Fruit fly (Drosophila melanogaster) whole organism, embryonic: Measurements from ENCODE around the gene Hsp110.

Source experiments
- CG10147 ChIP-seq: fragments of 200-800 bp; sonication (Bioruptor generic); optimal IDR thresholded peaks from 2 replicates; lab custom pipeline; 2019; ENCODE audit warnings: missing biosample characterization, mild to moderate bottlenecking, missing genetic modification characterization, moderate library complexity
- CG10366 ChIP-seq: fragments of 200-800 bp; sonication (Bioruptor generic); IDR thresholded peaks from 2 replicates; pipeline ENCODE4 v1.3.6; 2022; ENCODE audit warnings: missing biosample characterization, missing genetic modification characterization
- CG10543 ChIP-seq: fragments of 200-800 bp; sonication (Bioruptor generic); optimal IDR thresholded peaks from 3 replicates; lab custom pipeline; 2017; ENCODE audit warnings: missing biosample characterization, mild to moderate bottlenecking, missing genetic modification characterization, moderate library complexity
- CG10654 ChIP-seq: fragments of 200-800 bp; sonication (Bioruptor generic); optimal IDR thresholded peaks from 2 replicates; lab custom pipeline; 2016; ENCODE audit warnings: missing biosample characterization, missing genetic modification characterization
- CG12299 ChIP-seq: fragments of 200-800 bp; sonication (Bioruptor generic); optimal IDR thresholded peaks from 2 replicates; lab custom pipeline; 2018; ENCODE audit warnings: missing biosample characterization, mild to moderate bottlenecking, missing genetic modification characterization
- CG12391 ChIP-seq: fragments of 200-800 bp; sonication (Bioruptor generic); optimal IDR thresholded peaks from 3 replicates; lab custom pipeline; 2018; ENCODE audit warnings: missing biosample characterization, mild to moderate bottlenecking, missing genetic modification characterization, moderate library complexity
- CG12744 ChIP-seq: fragments of 200-800 bp; sonication (Bioruptor generic); optimal IDR thresholded peaks from 2 replicates; lab custom pipeline; 2016; ENCODE audit warnings: missing biosample characterization, missing genetic modification characterization
- CG13424 ChIP-seq: fragments of 200-800 bp; sonication (Bioruptor generic); optimal IDR thresholded peaks from 2 replicates; lab custom pipeline; 2019; ENCODE audit warnings: missing biosample characterization, mild to moderate bottlenecking, missing genetic modification characterization, moderate library complexity
- CG13775 ChIP-seq: fragments of 200-800 bp; sonication (Bioruptor generic); optimal IDR thresholded peaks from 3 replicates; lab custom pipeline; 2017; ENCODE audit warnings: missing biosample characterization, mild to moderate bottlenecking, missing genetic modification characterization
- CG1529 ChIP-seq: fragments of 200-800 bp; sonication (Bioruptor generic); optimal IDR thresholded peaks from 3 replicates; lab custom pipeline; 2018; ENCODE audit warnings: missing biosample characterization, missing genetic modification characterization
- CG18764 ChIP-seq: fragments of 200-800 bp; sonication (Bioruptor generic); optimal IDR thresholded peaks from 3 replicates; lab custom pipeline; 2016; ENCODE audit warnings: missing biosample characterization, missing genetic modification characterization
- CG2202 ChIP-seq: fragments of 200-800 bp; sonication (Bioruptor generic); optimal IDR thresholded peaks from 2 replicates; lab custom pipeline; 2018; ENCODE audit warnings: missing biosample characterization, mild to moderate bottlenecking, missing genetic modification characterization
- CG30403 ChIP-seq: fragments of 200-800 bp; sonication (Bioruptor generic); optimal IDR thresholded peaks from 3 replicates; lab custom pipeline; 2016; ENCODE audit warnings: missing biosample characterization, missing genetic modification characterization
- CG3281 ChIP-seq: fragments of 200-800 bp; sonication (Bioruptor generic); optimal IDR thresholded peaks from 3 replicates; lab custom pipeline; 2017; ENCODE audit warnings: missing biosample characterization, mild to moderate bottlenecking, missing genetic modification characterization
- CG7839 ChIP-seq: fragments of 200-800 bp; sonication (Bioruptor generic); optimal IDR thresholded peaks from 3 replicates; lab custom pipeline; 2018; ENCODE audit warnings: missing biosample characterization, mild to moderate bottlenecking, missing genetic modification characterization, moderate library complexity
- CG8359 ChIP-seq: fragments of 200-800 bp; sonication (Bioruptor generic); optimal IDR thresholded peaks from 2 replicates; lab custom pipeline; 2017; ENCODE audit warnings: missing biosample characterization, mild to moderate bottlenecking, missing genetic modification characterization, borderline replicate concordance
- CG8944 ChIP-seq: fragments of 200-800 bp; sonication (Bioruptor generic); optimal IDR thresholded peaks from 3 replicates; lab custom pipeline; 2016; ENCODE audit warnings: missing biosample characterization, missing genetic modification characterization
- CG9609 ChIP-seq: fragments of 200-800 bp; sonication (Bioruptor generic); optimal IDR thresholded peaks from 3 replicates; lab custom pipeline; 2016; ENCODE audit warnings: missing biosample characterization, missing genetic modification characterization
- CoRest ChIP-seq: fragments of 200-800 bp; sonication (Bioruptor generic); optimal IDR thresholded peaks from 3 replicates; lab custom pipeline; 2018; ENCODE audit warnings: missing biosample characterization, mild to moderate bottlenecking, missing genetic modification characterization, moderate library complexity
- CrebB ChIP-seq: fragments of 200-800 bp; sonication (Bioruptor generic); optimal IDR thresholded peaks from 3 replicates; lab custom pipeline; 2018; ENCODE audit warnings: missing biosample characterization, mild to moderate bottlenecking, missing genetic modification characterization
- Doc3 ChIP-seq: fragments of 200-800 bp; sonication (Bioruptor generic); IDR thresholded peaks from 3 replicates; pipeline ENCODE4 v1.3.6; 2022; ENCODE audit warnings: missing biosample characterization, missing genetic modification characterization; ENCODE audit not compliant: partially characterized antibody
- Dref ChIP-seq: fragments of 200-800 bp; sonication (Bioruptor generic); IDR thresholded peaks from 2 replicates; pipeline ENCODE4 v1.3.6; 2022; ENCODE audit warnings: missing biosample characterization, missing genetic modification characterization
- Drgx ChIP-seq: fragments of 200-800 bp; sonication (Bioruptor generic); IDR thresholded peaks from 2 replicates; pipeline ENCODE4 v1.3.6; 2022; ENCODE audit warnings: missing biosample characterization, missing genetic modification characterization
- GATAe ChIP-seq: fragments of 200-800 bp; sonication (Bioruptor generic); conservative IDR thresholded peaks from 2 replicates; pipeline ENCODE4 v1.3.6; 2022; ENCODE audit warnings: missing biosample characterization, missing genetic modification characterization
- H15 ChIP-seq: fragments of 200-800 bp; sonication (Bioruptor generic); IDR thresholded peaks from 3 replicates; pipeline ENCODE4 v1.3.6; 2022; ENCODE audit warnings: missing biosample characterization, missing genetic modification characterization
- Hand ChIP-seq: fragments of 200-800 bp; sonication (Bioruptor generic); optimal IDR thresholded peaks from 2 replicates; lab custom pipeline; 2017; ENCODE audit warnings: mild to moderate bottlenecking, missing biosample characterization, missing genetic modification reagents, missing genetic modification characterization
- HmgZ ChIP-seq: fragments of 200-800 bp; sonication (Bioruptor generic); optimal IDR thresholded peaks from 2 replicates; lab custom pipeline; 2018; ENCODE audit warnings: missing biosample characterization, mild to moderate bottlenecking, missing genetic modification characterization
- Hr78 ChIP-seq, 2 experiments: fragments of 200-800 bp in 1 of 2; fragments of >200 bp in 1 of 2; sonication (Bioruptor generic) in 1 of 2; optimal IDR thresholded peaks; 2 replicates each; lab custom pipeline; 2017 to 2019; ENCODE audit warnings: missing biosample characterization in 2 of 2, missing genetic modification characterization in 2 of 2, mild to moderate bottlenecking in 1 of 2, moderate library complexity in 1 of 2
- Lhr ChIP-seq: fragments of 200-800 bp; sonication (Bioruptor generic); optimal IDR thresholded peaks from 3 replicates; lab custom pipeline; 2017; ENCODE audit warnings: mild to moderate bottlenecking, missing biosample characterization, missing genetic modification reagents, missing genetic modification characterization
- Oli ChIP-seq: fragments of 200-800 bp; sonication (Bioruptor generic); optimal IDR thresholded peaks from 2 replicates; lab custom pipeline; 2018; ENCODE audit warnings: missing biosample characterization, mild to moderate bottlenecking, missing genetic modification characterization, moderate library complexity
- Rfx ChIP-seq: fragments of 200-800 bp; sonication (Bioruptor generic); IDR thresholded peaks from 2 replicates; pipeline ENCODE4 v1.3.6; 2022; ENCODE audit warnings: missing biosample characterization, missing genetic modification characterization
- Side ChIP-seq: fragments of 200-800 bp; sonication (Bioruptor generic); optimal IDR thresholded peaks from 2 replicates; lab custom pipeline; 2016; ENCODE audit warnings: missing biosample characterization, missing genetic modification characterization
- al ChIP-seq: fragments of 200-800 bp; sonication (Bioruptor generic); IDR thresholded peaks from 2 replicates; pipeline ENCODE4 v1.3.6; 2022; ENCODE audit warnings: missing biosample characterization, missing genetic modification characterization
- bcd ChIP-seq: fragments of 200-800 bp; sonication (Bioruptor generic); optimal IDR thresholded peaks from 2 replicates; lab custom pipeline; 2017; ENCODE audit warnings: missing biosample characterization, mild to moderate bottlenecking, missing genetic modification characterization
- crol ChIP-seq: fragments of 200-800 bp; sonication (Bioruptor generic); IDR thresholded peaks from 2 replicates; pipeline ENCODE4 v1.3.6; 2022; ENCODE audit warnings: missing biosample characterization, missing genetic modification characterization
- ems ChIP-seq: fragments of 200-800 bp; sonication (Bioruptor generic); optimal IDR thresholded peaks from 3 replicates; lab custom pipeline; 2016; ENCODE audit warnings: missing biosample characterization, missing genetic modification characterization
- fu2 ChIP-seq: fragments of 200-800 bp; sonication (Bioruptor generic); optimal IDR thresholded peaks from 2 replicates; lab custom pipeline; 2016; ENCODE audit warnings: missing biosample characterization, missing genetic modification characterization
- gcm ChIP-seq: fragments of 200-800 bp; sonication (Bioruptor generic); optimal IDR thresholded peaks from 2 replicates; lab custom pipeline; 2019; ENCODE audit warnings: missing biosample characterization, mild to moderate bottlenecking, missing genetic modification characterization, moderate library complexity
- gem ChIP-seq: fragments of 200-800 bp; sonication (Bioruptor generic); optimal IDR thresholded peaks from 2 replicates; lab custom pipeline; 2019; ENCODE audit warnings: missing biosample characterization, mild to moderate bottlenecking, missing genetic modification characterization, moderate library complexity
- lab ChIP-seq: fragments of 200-800 bp; sonication (Bioruptor generic); optimal IDR thresholded peaks from 3 replicates; lab custom pipeline; 2017; ENCODE audit warnings: missing biosample characterization, missing genetic modification characterization, mild to moderate bottlenecking, moderate library complexity, missing genetic modification reagents
- lbe ChIP-seq: fragments of 200-800 bp; sonication (Bioruptor generic); optimal IDR thresholded peaks from 2 replicates; lab custom pipeline; 2016; ENCODE audit warnings: missing biosample characterization, mild to moderate bottlenecking, missing genetic modification characterization
- lov ChIP-seq, 2 experiments: fragments of 200-800 bp in 1 of 2; fragments of >200 bp in 1 of 2; sonication (Bioruptor generic) in 1 of 2; IDR thresholded peaks in 1 of 2; optimal IDR thresholded peaks in 1 of 2; 2 replicates in 1 of 2; 3 replicates in 1 of 2; pipeline versions ENCODE4 v1.3.6 to Lab custom; 2017 to 2022; ENCODE audit warnings: missing biosample characterization in 1 of 2, missing genetic modification characterization in 1 of 2
- nau ChIP-seq: fragments of 200-800 bp; sonication (Bioruptor generic); optimal IDR thresholded peaks from 3 replicates; lab custom pipeline; 2017; ENCODE audit warnings: missing biosample characterization, mild to moderate bottlenecking, missing genetic modification characterization, missing genetic modification reagents
- nmo ChIP-seq: fragments of 200-800 bp; sonication (Bioruptor generic); optimal IDR thresholded peaks from 2 replicates; lab custom pipeline; 2018; ENCODE audit warnings: missing biosample characterization, mild to moderate bottlenecking, missing genetic modification characterization, moderate library complexity
- trem ChIP-seq: fragments of 200-800 bp; optimal IDR thresholded peaks from 3 replicates; lab custom pipeline; 2019; ENCODE audit warnings: missing biosample characterization, mild to moderate bottlenecking, missing genetic modification characterization, moderate library complexity
- trh ChIP-seq: fragments of 200-800 bp; sonication (Bioruptor generic); optimal IDR thresholded peaks from 2 replicates; lab custom pipeline; 2016; ENCODE audit warnings: missing biosample characterization, missing genetic modification characterization
- yki ChIP-seq: fragments of >200 bp; optimal IDR thresholded peaks from 3 replicates; lab custom pipeline; 2018
- zfh2 ChIP-seq: fragments of 200-800 bp; sonication (Bioruptor generic); optimal IDR thresholded peaks from 2 replicates; lab custom pipeline; 2016; ENCODE audit warnings: missing biosample characterization, missing genetic modification characterization

Hsp110 gene

dm6 chr3L:14028485-14029384 is 8.1 kb upstream of the Hsp110 start, which contains the start of gene Ptip (continued):
- TF ChIP-seq CG12391 (tag; lab: Kevin White, UChicago) (peak; percentile 25), fu2 (peak; percentile 7), nmo (peak; percentile 64), Oli (tag; lab: Kevin White, UChicago) (no peak), yki (lab: Kevin White, UChicago) (no peak), CG7839 (tag; lab: Kevin White, UChicago) (no peak), CG9609 (GFP tag; lab: Kevin White, UChicago) (peak; percentile 1), Doc3 (GFP tag; lab: Robert Waterston, UW) (peak; percentile 87), HmgZ (tag; lab: Kevin White, UChicago) (peak; percentile 74), CG3281 (GFP tag; lab: Kevin White, UChicago) (no peak), Dref (GFP tag; lab: Robert Waterston, UW) (peak; percentile 94), CG8944 (GFP tag; lab: Kevin White, UChicago) (no peak), CG10147 (GFP tag; lab: Kevin White, UChicago) (no peak), Side (GFP tag; lab: Kevin White, UChicago) (peak; percentile 35), al (no peak), Drgx (GFP tag; lab: Robert Waterston, UW) (peak; percentile 38; the same call in 1 of the 2 replicates), gem (tag; lab: Kevin White, UChicago) (no peak), lbe (GFP tag; lab: Kevin White, UChicago) (no peak), CG10543 (no peak), CG1529 (GFP tag; lab: Kevin White, UChicago) (peak; percentile 45), CG10366 (GFP tag; lab: Robert Waterston, UW) (peak; percentile 75), CG30403 (GFP tag; lab: Kevin White, UChicago) (no peak), CrebB (tag; lab: Kevin White, UChicago) (peak; percentile 48), lov (optimal IDR thresholded peaks at IDR 0.05; lab: Kevin White, UChicago) (no peak), lov (GFP tag; IDR thresholded peaks at IDR 0.05; lab: Robert Waterston, UW) (peak; percentile 63; the same call in 1 of the 3 replicates), CG12299 (no peak), bcd (GFP tag; lab: Kevin White, UChicago) (peak; percentile 89), trem (tag; lab: Kevin White, UChicago) (peak; percentile 55), nau (no peak), Hr78 (GFP tag; optimal IDR thresholded peaks at IDR 0.05; lab: Kevin White, UChicago) (no peak), Rfx (GFP tag; lab: Robert Waterston, UW) (peak; percentile 75), CG2202 (peak; percentile 16), Hand (no peak), CG10654 (GFP tag; lab: Kevin White, UChicago) (no peak), ems (no peak), lab (GFP tag; lab: Kevin White, UChicago) (peak; percentile 49), crol (GFP tag; lab: Robert Waterston, UW) (no peak), CoRest (peak; percentile 47), CG13775 (no peak), CG18764 (no peak), CG8359 (GFP tag; lab: Kevin White, UChicago) (no peak), CG12744 (GFP tag; lab: Kevin White, UChicago) (no peak), Lhr (peak; percentile 29), trh (GFP tag; lab: Kevin White, UChicago) (no peak), zfh2 (GFP tag; lab: Kevin White, UChicago) (peak; percentile 47), CG13424 (tag; lab: Kevin White, UChicago) (peak; percentile 39), GATAe (GFP tag; lab: Robert Waterston, UW) (peak; percentile 43; the same call in 1 of the 2 replicates), gcm (GFP tag; lab: Kevin White, UChicago) (no peak), H15 (GFP tag; lab: Robert Waterston, UW) (0 out of 3 replicates have a peak, but pooled peaks have one; percentile 29)
